Worm (Caenorhabditis elegans) whole organism, L4 larva: ENCODE measurements around the gene srw-85.

Experiments used
- aly-2 ChIP-seq: sonication (generic microtip); optimal IDR thresholded peaks from 2 replicates; lab custom pipeline; 2018; ENCODE audit warnings: missing biosample characterization, missing genetic modification characterization
- ama-1 ChIP-seq: fragments of 150-350 bp; optimal IDR thresholded peaks from 2 replicates; lab custom pipeline; 2014; ENCODE audit warnings: inconsistent platforms, mixed read lengths
- ces-1 ChIP-seq: fragments of 150-350 bp; sonication (generic microtip); optimal IDR thresholded peaks from 4 replicates; lab custom pipeline; 2014; ENCODE audit warnings: missing biosample characterization, missing genetic modification reagents, missing genetic modification characterization
- fos-1 ChIP-seq: fragments of 150-350 bp; optimal IDR thresholded peaks from 2 replicates; lab custom pipeline; 2014; ENCODE audit warnings: missing biosample characterization, missing genetic modification characterization
- lin-38 ChIP-seq: fragments of 200-800 bp; sonication (Bioruptor generic); IDR thresholded peaks from 2 replicates; pipeline ENCODE4 v1.3.6; 2022; ENCODE audit warnings: missing genetic modification reagents, missing genetic modification characterization, missing compliant biosample characterization
- lsy-2 ChIP-seq, 2 experiments: fragments of 150-350 bp in 1 of 2; sonication (generic microtip) in 1 of 2; optimal IDR thresholded peaks; 2 replicates each; lab custom pipeline; 2014 to 2017; ENCODE audit warnings: missing biosample characterization in 2 of 2, missing genetic modification characterization in 2 of 2
- madf-5 ChIP-seq, 2 experiments: fragments of 200-800 bp; sonication (Bioruptor generic); IDR thresholded peaks; 2 replicates each; pipeline ENCODE4 v1.3.6; 2022; ENCODE audit warnings: missing compliant biosample characterization in 2 of 2, missing genetic modification characterization in 2 of 2
- mep-1 ChIP-seq: fragments of 150-350 bp; sonication (generic microtip); optimal IDR thresholded peaks from 3 replicates; lab custom pipeline; 2014; ENCODE audit warnings: missing biosample characterization, missing genetic modification characterization
- nhr-11 ChIP-seq: fragments of 150-350 bp; optimal IDR thresholded peaks from 2 replicates; lab custom pipeline; 2014; ENCODE audit warnings: missing biosample characterization, missing genetic modification characterization
- pqm-1 ChIP-seq: sonication (generic microtip); optimal IDR thresholded peaks from 2 replicates; lab custom pipeline; 2017; ENCODE audit warnings: missing biosample characterization, missing genetic modification characterization
- sdz-12 ChIP-seq: fragments of 200-800 bp; sonication (Bioruptor generic); optimal IDR thresholded peaks from 2 replicates; lab custom pipeline; 2018; ENCODE audit warnings: mild to moderate bottlenecking, missing genetic modification characterization, missing compliant biosample characterization
- skn-1 ChIP-seq: fragments of 150-350 bp; optimal IDR thresholded peaks from 2 replicates; lab custom pipeline; 2014; ENCODE audit warnings: missing biosample characterization, missing genetic modification characterization
- zip-2 ChIP-seq: fragments of 150-350 bp; optimal IDR thresholded peaks from 2 replicates; lab custom pipeline; 2014; ENCODE audit warnings: missing biosample characterization, missing genetic modification characterization

ce11 chrV:19390029-19390428 is 40.9 kb downstream of the srw-85 start, which contains the start of gene slcr-46.2:
- TF ChIP-seq nhr-11 (no peak), skn-1 (tag; lab: Kevin White, UChicago) (no peak), lsy-2 (tag; optimal IDR thresholded peaks at IDR 0.05; lab: Kevin White, UChicago) (no peak), mep-1 (tag; lab: Kevin White, UChicago) (no peak), aly-2 (tag; lab: Kevin White, UChicago) (no peak), sdz-12 (GFP tag; lab: Kevin White, UChicago) (no peak), lin-38 (GFP tag; lab: Robert Waterston, UW) (no peak), ces-1 (GFP tag; lab: Kevin White, UChicago) (no peak), madf-5 (GFP tag; IDR thresholded peaks at IDR 0.05; lab: Robert Waterston, UW) (no peak), zip-2 (tag; lab: Kevin White, UChicago) (no peak), ama-1 (lab: Kevin White, UChicago) (no peak), fos-1 (tag; lab: Kevin White, UChicago) (no peak), pqm-1 (tag; lab: Kevin White, UChicago) (no peak)
